Worm (Caenorhabditis elegans) whole organism, early embryonic: ENCODE data around the gene F10E9.1.

Experiments used
- B0310.2 ChIP-seq: sonication (generic microtip); optimal IDR thresholded peaks from 2 replicates; lab custom pipeline; 2016; ENCODE audit warnings: mild to moderate bottlenecking, missing genetic modification characterization, missing compliant biosample characterization
- F13C5.2 ChIP-seq: sonication (generic microtip); optimal IDR thresholded peaks from 2 replicates; lab custom pipeline; 2017; ENCODE audit warnings: mild to moderate bottlenecking, missing genetic modification characterization, inconsistent platforms, missing compliant biosample characterization
- ama-1 ChIP-seq: fragments of 150-350 bp; optimal IDR thresholded peaks from 2 replicates; lab custom pipeline; 2014
- ceh-13 ChIP-seq: fragments of 200-800 bp; sonication (Bioruptor generic); optimal IDR thresholded peaks from 2 replicates; lab custom pipeline; 2018; ENCODE audit warnings: mild to moderate bottlenecking, missing genetic modification characterization, missing compliant biosample characterization
- ets-7 ChIP-seq: sonication (generic microtip); optimal IDR thresholded peaks from 2 replicates; lab custom pipeline; 2016; ENCODE audit warnings: missing genotype, missing genetic modification characterization, missing compliant biosample characterization
- flt-1 ChIP-seq: fragments of 200-800 bp; sonication (Bioruptor generic); IDR thresholded peaks from 2 replicates; pipeline ENCODE4 v1.3.6; 2022; ENCODE audit warnings: missing genetic modification characterization, missing compliant biosample characterization
- hmbx-1 ChIP-seq: sonication (generic microtip); optimal IDR thresholded peaks from 2 replicates; lab custom pipeline; 2016; ENCODE audit warnings: mild to moderate bottlenecking, missing genetic modification characterization, missing compliant biosample characterization
- hnd-1 ChIP-seq: sonication (generic microtip); optimal IDR thresholded peaks from 2 replicates; lab custom pipeline; 2016; ENCODE audit warnings: missing genetic modification characterization, missing compliant biosample characterization
- pes-1 ChIP-seq: fragments of 200-800 bp; sonication (Bioruptor generic); IDR thresholded peaks from 2 replicates; pipeline ENCODE4 v1.3.6; 2022; ENCODE audit warnings: missing genetic modification reagents, missing genetic modification characterization, missing compliant biosample characterization
- scrt-1 ChIP-seq: fragments of 200-800 bp; sonication (Bioruptor generic); IDR thresholded peaks from 2 replicates; pipeline ENCODE4 v1.3.6; 2022; ENCODE audit warnings: missing genetic modification characterization, missing compliant biosample characterization
- tbx-11 ChIP-seq: fragments of 200-800 bp; sonication (Bioruptor generic); IDR thresholded peaks from 2 replicates; pipeline ENCODE4 v1.3.6; 2022; ENCODE audit warnings: missing genetic modification characterization, missing compliant biosample characterization
- tbx-37 ChIP-seq: fragments of 200-800 bp; sonication (Bioruptor generic); conservative IDR thresholded peaks from 2 replicates; pipeline ENCODE4 v1.3.6; 2022; ENCODE audit warnings: missing genetic modification reagents, missing genetic modification characterization, missing compliant biosample characterization
- tra-4 ChIP-seq: sonication (generic microtip); optimal IDR thresholded peaks from 2 replicates; lab custom pipeline; 2017; ENCODE audit warnings: missing genetic modification characterization, missing compliant biosample characterization

- TF ChIP-seq flt-1 (GFP tag; lab: Robert Waterston, UW) (no peak), ama-1 (lab: Kevin White, UChicago) (no peak), hmbx-1 (tag; lab: Kevin White, UChicago) (no peak), B0310.2 (tag; lab: Kevin White, UChicago) (no peak), scrt-1 (GFP tag; lab: Robert Waterston, UW) (no peak), tbx-11 (no peak), F13C5.2 (tag; lab: Kevin White, UChicago) (no peak), hnd-1 (no peak), ets-7 (tag; lab: Kevin White, UChicago) (no peak), pes-1 (no peak), ceh-13 (no peak), tbx-37 (no peak), tra-4 (no peak)
These were observed 17.1 kb upstream of the F10E9.1 start for ce11 chrIII:8305816-8306215.
